Worm (Caenorhabditis elegans) whole organism, mixed stage, embryonic: ENCODE results near the gene ZK809.8.

Source experiments
- elt-1 ChIP-seq: sonication (generic microtip); optimal IDR thresholded peaks from 2 replicates; lab custom pipeline; 2017; ENCODE audit warnings: missing genetic modification characterization, mild to moderate bottlenecking, missing compliant biosample characterization, antibody characterized with exemption, moderate library complexity, borderline replicate concordance; ENCODE audit not compliant: insufficient read depth
- nhr-2 ChIP-seq: fragments of 150-350 bp; optimal IDR thresholded peaks from 2 replicates; lab custom pipeline; 2014; ENCODE audit warnings: missing biosample characterization, missing genetic modification characterization

- TF ChIP-seq elt-1 (tag; lab: Kevin White, UChicago) (no peak), nhr-2 (tag; lab: Kevin White, UChicago) (no peak)
Observed at ce11 chrIV:11694143-11694542, 45.3 kb upstream of the ZK809.8 start, which contains the start of gene ZK792.7.
